Fruit fly (Drosophila melanogaster): ENCODE data around the gene Ork1.

The Ork1 gene

DNA sequence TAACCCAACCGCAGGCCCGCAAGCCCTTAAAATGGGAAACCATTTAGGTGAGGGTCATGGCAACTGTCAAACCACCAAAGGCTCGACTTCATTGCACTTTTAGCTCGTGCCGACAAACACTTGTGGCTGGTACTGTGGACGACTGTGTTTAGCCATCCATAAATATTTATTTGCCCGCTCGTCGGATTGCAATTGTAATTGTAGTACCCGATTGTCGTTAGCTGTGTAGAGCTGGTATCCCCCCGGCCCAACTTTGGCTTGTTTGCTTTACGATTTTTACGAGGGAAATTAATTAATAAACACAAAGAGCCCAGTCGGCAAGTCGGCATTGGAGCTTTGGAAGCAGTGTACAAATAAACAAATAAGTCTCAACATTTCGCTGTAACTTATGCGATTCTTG is 45.8 kb downstream of the Ork1 start:
- TF ChIP-seq Med (GFP tag) (peak; percentile 64), CG3838 (GFP tag; optimal IDR thresholded peaks at IDR 0.05) (no peak), sens (GFP tag) (peak; percentile 16), mam (GFP tag; optimal IDR thresholded peaks at IDR 0.05) (no peak), CG2889 (GFP tag; IDR thresholded peaks at IDR 0.05) (no peak)

DNA sequence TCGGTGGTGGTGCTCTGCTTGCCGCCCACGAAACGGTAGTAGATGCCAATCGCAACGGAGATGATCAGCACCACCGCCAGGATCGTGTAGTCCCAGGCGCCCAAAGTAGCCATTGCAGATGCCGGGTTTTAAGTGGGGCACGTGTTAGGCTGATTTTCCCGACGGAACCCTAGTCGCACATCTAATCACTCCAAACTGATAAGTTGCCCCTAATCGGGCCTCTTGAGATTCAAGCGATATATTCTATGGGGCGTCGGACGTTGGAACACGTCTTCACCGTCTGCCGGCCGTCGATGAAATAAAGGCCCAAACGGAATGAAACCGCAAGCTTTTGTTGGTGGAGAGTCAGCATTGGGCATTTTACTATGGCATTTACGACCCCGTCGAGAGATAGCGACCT is 46.2 kb downstream of the Ork1 start, which contains the start of gene CG32669:
TSS of gene CG32669 (minus strand) at position 275 of the 400 bp plus-strand sequence.
- TF ChIP-seq Hey (tag; optimal IDR thresholded peaks at IDR 0.05): peak; percentile 100
- peak; percentile 3 for TF ChIP-seq sd (tag; optimal IDR thresholded peaks at IDR 0.05)
- no peak for TF ChIP-seq pzg (GFP tag; optimal IDR thresholded peaks at IDR 0.05)
- TF ChIP-seq cwo (GFP tag; optimal IDR thresholded peaks at IDR 0.05): peak; percentile 54
- TF ChIP-seq sug (tag; optimal IDR thresholded peaks at IDR 0.05): peak; percentile 17
- no peak for TF ChIP-seq sna (GFP tag; IDR thresholded peaks at IDR 0.05; ENCODE audit: partially characterized antibody)
- TF ChIP-seq dati (GFP tag; IDR thresholded peaks at IDR 0.05): no peak
- TF ChIP-seq Deaf1 (tag; optimal IDR thresholded peaks at IDR 0.05): no peak
- TF ChIP-seq vnd (GFP tag; IDR thresholded peaks at IDR 0.05; ENCODE audit: partially characterized antibody): peak; percentile 40; the same call in 1 of the 3 replicates
- no peak for TF ChIP-seq Hand (GFP tag; optimal IDR thresholded peaks at IDR 0.05)
- TF ChIP-seq Rfx (GFP tag; IDR thresholded peaks at IDR 0.05): no peak
- no peak for TF ChIP-seq CG7271 (tag; optimal IDR thresholded peaks at IDR 0.05)
- TF ChIP-seq CG10431 (GFP tag; optimal IDR thresholded peaks at IDR 0.05): no peak
- TF ChIP-seq gsb (GFP tag; IDR thresholded peaks at IDR 0.05): no peak
- TF ChIP-seq CG6683 (GFP tag; optimal IDR thresholded peaks at IDR 0.05): no peak
- no peak for TF ChIP-seq CG11247 (GFP tag; IDR thresholded peaks at IDR 0.05)
- TF ChIP-seq grn (GFP tag; optimal IDR thresholded peaks at IDR 0.05): peak; percentile 73
- no peak for TF ChIP-seq Eip74EF (GFP tag; optimal IDR thresholded peaks at IDR 0.05)
- TF ChIP-seq ttk (GFP tag; IDR thresholded peaks at IDR 0.05): no peak
- peak; percentile 69 for TF ChIP-seq exex (tag; optimal IDR thresholded peaks at IDR 0.05)
- no peak for TF ChIP-seq Adf1 (GFP tag; IDR thresholded peaks at IDR 0.05)
- no peak for TF ChIP-seq row (GFP tag; IDR thresholded peaks at IDR 0.05)

DNA sequence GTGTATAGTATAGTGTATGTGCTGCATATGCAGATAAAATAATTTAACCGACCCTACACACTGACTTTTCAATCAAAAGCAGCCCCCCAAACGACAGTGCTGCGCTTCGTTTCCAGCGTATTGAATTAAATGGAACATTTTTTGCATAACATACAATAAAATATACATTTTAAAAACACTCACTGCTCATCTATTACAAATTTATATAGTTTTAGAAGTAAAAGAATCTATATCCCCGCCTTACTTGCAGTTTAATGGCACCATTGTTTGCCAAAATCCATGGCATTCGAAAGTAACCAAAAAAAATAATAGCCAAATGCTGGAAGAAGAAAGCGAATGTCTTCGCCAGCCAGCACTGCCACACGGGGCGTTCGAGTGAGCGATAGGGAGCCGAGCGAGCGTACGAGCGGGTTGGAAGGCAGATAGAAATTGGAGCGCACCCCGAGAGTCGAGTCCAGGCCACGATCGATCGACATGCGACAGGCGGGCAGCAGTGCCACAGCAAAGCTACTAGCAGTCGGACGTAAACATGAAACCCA is 49.3 kb downstream of the Ork1 start, which contains the start of gene CG15209:
TSS of gene CG15209 (plus strand) at position 489 of the 539 bp plus-strand sequence.
- TF ChIP-seq dmrt99B (tag; optimal IDR thresholded peaks at IDR 0.05): no peak
- TF ChIP-seq Sry-β (GFP tag; optimal IDR thresholded peaks at IDR 0.05): peak; percentile 79
- no peak for TF ChIP-seq Hsf (GFP tag; optimal IDR thresholded peaks at IDR 0.05)
- TF ChIP-seq sug (tag; optimal IDR thresholded peaks at IDR 0.05): peak; percentile 11
- TF ChIP-seq lbe (GFP tag; optimal IDR thresholded peaks at IDR 0.05): no peak
- no peak for TF ChIP-seq CG17385 (GFP tag; optimal IDR thresholded peaks at IDR 0.05)
- no peak for TF ChIP-seq CG11723 (GFP tag; optimal IDR thresholded peaks at IDR 0.05)
- TF ChIP-seq CG3163 (GFP tag; optimal IDR thresholded peaks at IDR 0.05): no peak
- TF ChIP-seq chinmo (GFP tag; IDR thresholded peaks at IDR 0.05; ENCODE audit: partially characterized antibody): no peak
- TF ChIP-seq peb (GFP tag; IDR thresholded peaks at IDR 0.05): no peak
- no peak for TF ChIP-seq CG12155 (GFP tag; optimal IDR thresholded peaks at IDR 0.05)
- peak; percentile 75 for TF ChIP-seq Deaf1 (tag; optimal IDR thresholded peaks at IDR 0.05)
- TF ChIP-seq CG10321 (GFP tag; IDR thresholded peaks at IDR 0.05): no peak
- no peak for TF ChIP-seq pb (GFP tag; optimal IDR thresholded peaks at IDR 0.05)
- TF ChIP-seq Med (GFP tag): peak; percentile 2
- no peak for TF ChIP-seq CG6654 (GFP tag; optimal IDR thresholded peaks at IDR 0.05)
- TF ChIP-seq CG34224 (GFP tag; IDR thresholded peaks at IDR 0.05; ENCODE audit: partially characterized antibody): no peak
- no peak for TF ChIP-seq caup (GFP tag; optimal IDR thresholded peaks at IDR 0.05; ENCODE audit: severe bottlenecking)
- TF ChIP-seq Hr51 (GFP tag; optimal IDR thresholded peaks at IDR 0.05): no peak
- TF ChIP-seq CG7928 (GFP tag; optimal IDR thresholded peaks at IDR 0.05): no peak
- peak; percentile 13 for TF ChIP-seq CG10543 (GFP tag; optimal IDR thresholded peaks at IDR 0.05)
- TF ChIP-seq row (GFP tag; IDR thresholded peaks at IDR 0.05): 0 out of 3 replicates have a peak, but pooled peaks have one; percentile 11

Measured in whole organism, embryonic.